Fruit fly (Drosophila melanogaster): ENCODE measurements around the gene CG43675.

dm6 chr3R:9340425-9341188, 14.7 kb upstream of the CG43675 start:
- peak; percentile 74 for TF ChIP-seq pan (optimal IDR thresholded peaks at IDR 0.05)
- TF ChIP-seq usp (GFP tag; optimal IDR thresholded peaks at IDR 0.05) = no peak
- no peak for TF ChIP-seq CG8478 (optimal IDR thresholded peaks at IDR 0.05)
- no peak for TF ChIP-seq Dll (optimal IDR thresholded peaks at IDR 0.05)
- no peak for TF ChIP-seq psq (optimal IDR thresholded peaks at IDR 0.05)
- TF ChIP-seq EcR (GFP tag; optimal IDR thresholded peaks at IDR 0.05) = no peak

Data from whole organism.